Fruit fly (Drosophila melanogaster): Measurements from ENCODE around the gene Rubicon.
A peak's percentile ranks its signal among the peaks of the same experiment; 100 is the strongest.

Rubicon gene

DNA sequence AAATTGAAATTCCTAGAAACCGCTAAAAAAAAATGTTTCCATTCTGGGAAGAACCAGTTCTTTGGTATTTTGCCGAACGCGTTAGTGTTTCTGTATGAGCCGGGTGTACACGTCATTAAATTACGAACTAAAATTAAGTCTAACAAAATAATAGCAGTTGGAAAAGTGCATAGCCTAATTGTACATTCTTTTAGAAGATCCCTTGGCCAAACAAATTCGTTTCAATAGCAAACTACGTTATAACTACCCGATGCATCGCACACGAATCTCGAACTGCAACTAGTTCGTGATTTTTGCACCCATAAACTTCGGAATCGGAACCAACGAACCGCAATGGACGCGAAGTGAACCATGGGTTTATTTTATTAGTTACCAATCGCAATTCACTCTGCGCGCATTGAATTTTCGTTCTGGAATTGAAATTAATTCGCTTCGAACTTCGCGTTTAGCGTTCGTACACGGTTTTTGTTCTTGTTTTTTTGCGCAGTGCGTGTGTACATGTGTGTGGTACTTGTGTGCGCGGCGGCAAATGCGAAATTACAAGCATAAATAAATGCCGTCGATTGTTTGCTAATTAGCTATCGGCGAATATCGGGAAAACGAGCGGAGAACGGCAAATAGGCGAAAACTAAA, 4.4 kb downstream of the Rubicon start, which contains the start of gene CAH3 (continued):
- TF ChIP-seq HHEX (GFP tag; optimal IDR thresholded peaks at IDR 0.05) (peak; percentile 93), gro (GFP tag; optimal IDR thresholded peaks at IDR 0.05) (peak; percentile 93), eyg (GFP tag; optimal IDR thresholded peaks at IDR 0.05) (peak; percentile 91), CG10209 (GFP tag; optimal IDR thresholded peaks at IDR 0.05) (peak; percentile 94), Dad (GFP tag; optimal IDR thresholded peaks at IDR 0.05) (peak; percentile 95), Vsx1 (GFP tag; optimal IDR thresholded peaks at IDR 0.05) (peak; percentile 73), CG3281 (GFP tag; optimal IDR thresholded peaks at IDR 0.05) (peak; percentile 95), CG12104 (GFP tag; optimal IDR thresholded peaks at IDR 0.05) (peak; percentile 90), CG4424 (GFP tag; optimal IDR thresholded peaks at IDR 0.05) (peak; percentile 92), CG17912 (GFP tag; optimal IDR thresholded peaks at IDR 0.05) (peak; percentile 88), tup (GFP tag; optimal IDR thresholded peaks at IDR 0.05) (peak; percentile 77), nmo (GFP tag; optimal IDR thresholded peaks at IDR 0.05) (peak; percentile 96), CG18599 (GFP tag; optimal IDR thresholded peaks at IDR 0.05) (peak; percentile 95), az2 (GFP tag; optimal IDR thresholded peaks at IDR 0.05) (peak; percentile 91), CG11504 (tag; optimal IDR thresholded peaks at IDR 0.05) (peak; percentile 93), Doc3 (GFP tag; IDR thresholded peaks at IDR 0.05; ENCODE audit: partially characterized antibody) (no peak), CG18619 (GFP tag; optimal IDR thresholded peaks at IDR 0.05) (peak; percentile 93), CG18476 (GFP tag; optimal IDR thresholded peaks at IDR 0.05) (peak; percentile 88), CG43689 (GFP tag; IDR thresholded peaks at IDR 0.05) (peak; percentile 80), Scr (GFP tag; IDR thresholded peaks at IDR 0.05; ENCODE audit: partially characterized antibody) (0 out of 2 replicates have a peak, but pooled peaks have one; percentile 35), ash1 (GFP tag; optimal IDR thresholded peaks at IDR 0.05) (peak; percentile 68), Dbx (GFP tag; IDR thresholded peaks at IDR 0.05) (peak; percentile 88), NFAT (GFP tag; IDR thresholded peaks at IDR 0.05) (peak; percentile 90), D19A (tag; optimal IDR thresholded peaks at IDR 0.05) (peak; percentile 90), row (GFP tag; IDR thresholded peaks at IDR 0.05) (peak; percentile 97), CG3407 (GFP tag; optimal IDR thresholded peaks at IDR 0.05) (peak; percentile 87), CG10979 (tag; optimal IDR thresholded peaks at IDR 0.05) (peak; percentile 95), CG16815 (GFP tag; optimal IDR thresholded peaks at IDR 0.05) (peak; percentile 88), Hmx (GFP tag; optimal IDR thresholded peaks at IDR 0.05) (peak; percentile 80), CG11560 (tag; IDR thresholded peaks at IDR 0.05) (peak; percentile 64; the same call in 2 of the 3 replicates), CG32767 (GFP tag; IDR thresholded peaks at IDR 0.05) (peak; percentile 90), toy (GFP tag; IDR thresholded peaks at IDR 0.05) (peak; percentile 79), croc (GFP tag; conservative IDR thresholded peaks at IDR 0.05) (peak; percentile 88), CG2120 (GFP tag; optimal IDR thresholded peaks at IDR 0.05) (peak; percentile 95), pum (GFP tag; optimal IDR thresholded peaks at IDR 0.05) (peak; percentile 93), stc (GFP tag; IDR thresholded peaks at IDR 0.05) (peak; percentile 88), CG15011 (GFP tag; optimal IDR thresholded peaks at IDR 0.05) (peak; percentile 85), CG2116 (GFP tag; optimal IDR thresholded peaks at IDR 0.05) (peak; percentile 74), HLH4C (GFP tag; IDR thresholded peaks at IDR 0.05; ENCODE audit: partially characterized antibody) (0 out of 3 replicates have a peak, but pooled peaks have one; percentile 37), CG14014 (GFP tag; IDR thresholded peaks at IDR 0.05) (peak; percentile 93), Adf1 (GFP tag; IDR thresholded peaks at IDR 0.05) (peak; percentile 55), YL-1 (GFP tag; optimal IDR thresholded peaks at IDR 0.05) (peak; percentile 77), CG11456 (GFP tag; IDR thresholded peaks at IDR 0.05) (peak; percentile 88), CG34376 (GFP tag; optimal IDR thresholded peaks at IDR 0.05) (peak; percentile 94), CG17359 (tag; optimal IDR thresholded peaks at IDR 0.05) (peak; percentile 92), maf-S (GFP tag; optimal IDR thresholded peaks at IDR 0.05) (peak; percentile 90), pfk (GFP tag; optimal IDR thresholded peaks at IDR 0.05) (peak; percentile 32), CG14667 (GFP tag; IDR thresholded peaks at IDR 0.05) (peak; percentile 80), CG14710 (tag; optimal IDR thresholded peaks at IDR 0.05) (peak; percentile 96)
